Fruit fly (Drosophila melanogaster): Measurements from ENCODE around the gene CG34164.

CG34164 gene

dm6 chr2L:12021193-12021592, 35.0 kb upstream of the CG34164 start (continued):
- TF ChIP-seq lab (GFP tag; optimal IDR thresholded peaks at IDR 0.05) (peak; percentile 89), org-1 (GFP tag; optimal IDR thresholded peaks at IDR 0.05) (peak; percentile 62), sc (optimal IDR thresholded peaks at IDR 0.05) (no peak), sc (GFP tag; optimal IDR thresholded peaks at IDR 0.05) (peak; percentile 80), CG7786 (GFP tag; optimal IDR thresholded peaks at IDR 0.05) (no peak), CG6654 (GFP tag; optimal IDR thresholded peaks at IDR 0.05) (no peak), sens (GFP tag) (peak; percentile 96), ssp (GFP tag; IDR thresholded peaks at IDR 0.05) (no peak), D19A (tag; optimal IDR thresholded peaks at IDR 0.05) (peak; percentile 27), inv (GFP tag; IDR thresholded peaks at IDR 0.05; ENCODE audit: partially characterized antibody) (no peak), nom (GFP tag; optimal IDR thresholded peaks at IDR 0.05) (no peak), CG17359 (tag; optimal IDR thresholded peaks at IDR 0.05) (peak; percentile 74), CG11456 (GFP tag; IDR thresholded peaks at IDR 0.05) (no peak), Abd-B (GFP tag; optimal IDR thresholded peaks at IDR 0.05) (no peak), mirr (GFP tag; optimal IDR thresholded peaks at IDR 0.05) (peak; percentile 27), ems (GFP tag; optimal IDR thresholded peaks at IDR 0.05) (no peak), Rfx (GFP tag; IDR thresholded peaks at IDR 0.05) (peak; percentile 74; the same call in 1 of the 2 replicates), CG8359 (GFP tag; optimal IDR thresholded peaks at IDR 0.05; ENCODE audit: borderline replicate concordance) (no peak), CG14441 (GFP tag; IDR thresholded peaks at IDR 0.05) (no peak), CG13296 (GFP tag; optimal IDR thresholded peaks at IDR 0.05) (peak; percentile 65), phol (tag; optimal IDR thresholded peaks at IDR 0.05) (no peak), Doc3 (GFP tag; IDR thresholded peaks at IDR 0.05; ENCODE audit: partially characterized antibody) (no peak), fru (optimal IDR thresholded peaks at IDR 0.05) (no peak), chif (GFP tag; optimal IDR thresholded peaks at IDR 0.05) (peak; percentile 7 to 40), CG11696 (GFP tag; IDR thresholded peaks at IDR 0.05) (no peak), H15 (GFP tag; IDR thresholded peaks at IDR 0.05) (no peak), eve (GFP tag; optimal IDR thresholded peaks at IDR 0.05) (no peak), Hmr (GFP tag; optimal IDR thresholded peaks at IDR 0.05) (peak; percentile 89), Mes4 (GFP tag; optimal IDR thresholded peaks at IDR 0.05) (peak; percentile 17), CG17912 (GFP tag; optimal IDR thresholded peaks at IDR 0.05) (peak; percentile 8), CG34224 (GFP tag; IDR thresholded peaks at IDR 0.05; ENCODE audit: partially characterized antibody) (no peak), CG17802 (tag; optimal IDR thresholded peaks at IDR 0.05) (peak; percentile 15), E2f2 (GFP tag; IDR thresholded peaks at IDR 0.05) (no peak), HLH4C (GFP tag; IDR thresholded peaks at IDR 0.05; ENCODE audit: partially characterized antibody) (no peak), CG2889 (GFP tag; IDR thresholded peaks at IDR 0.05) (no peak), Blimp-1 (GFP tag; optimal IDR thresholded peaks at IDR 0.05) (peak; percentile 76), CG4617 (GFP tag; optimal IDR thresholded peaks at IDR 0.05; ENCODE audit: borderline replicate concordance) (no peak), rib (GFP tag; IDR thresholded peaks at IDR 0.05) (no peak), CG18619 (GFP tag; optimal IDR thresholded peaks at IDR 0.05) (peak; percentile 76), nerfin-1 (tag; optimal IDR thresholded peaks at IDR 0.05) (peak; percentile 36), gcm (GFP tag; optimal IDR thresholded peaks at IDR 0.05) (peak; percentile 61), ranshi (GFP tag; IDR thresholded peaks at IDR 0.05) (peak; percentile 61; the same call in 1 of the 2 replicates), Lim3 (GFP tag; IDR thresholded peaks at IDR 0.05) (no peak), CG9727 (GFP tag; optimal IDR thresholded peaks at IDR 0.05) (peak; percentile 36), Ets65A (GFP tag) (no peak), ase (GFP tag; IDR thresholded peaks at IDR 0.05) (no peak), CG14710 (tag; optimal IDR thresholded peaks at IDR 0.05) (peak; percentile 63), gro (GFP tag; optimal IDR thresholded peaks at IDR 0.05) (peak; percentile 25), CG34376 (GFP tag; optimal IDR thresholded peaks at IDR 0.05) (peak; percentile 40), kah (GFP tag; optimal IDR thresholded peaks at IDR 0.05) (no peak), CG10366 (GFP tag; IDR thresholded peaks at IDR 0.05) (no peak), CG6175 (GFP tag; IDR thresholded peaks at IDR 0.05) (no peak)
